Fruit fly (Drosophila melanogaster) whole organism, wandering third instar larva: Measurements from ENCODE around the gene CG42747.

ENCODE experiments used
- CG32264 ChIP-seq: fragments of 200-800 bp; sonication (Bioruptor generic); optimal IDR thresholded peaks from 2 replicates; lab custom pipeline; 2016; ENCODE audit warnings: missing biosample characterization, missing genetic modification characterization
- CG9705 ChIP-seq: fragments of 200-800 bp; sonication (Bioruptor generic); optimal IDR thresholded peaks from 2 replicates; lab custom pipeline; 2018; ENCODE audit warnings: missing biosample characterization, mild to moderate bottlenecking, missing genetic modification characterization
- CrebA ChIP-seq: fragments of 200-800 bp; sonication (Bioruptor generic); optimal IDR thresholded peaks from 2 replicates; lab custom pipeline; 2016; ENCODE audit warnings: missing biosample characterization, mild to moderate bottlenecking, missing genetic modification characterization, borderline replicate concordance
- Dfd ChIP-seq: fragments of >200 bp; optimal IDR thresholded peaks from 2 replicates; lab custom pipeline; 2017; ENCODE audit warnings: missing biosample characterization, missing genetic modification characterization
- Dif ChIP-seq: fragments of 200-275, 200-300 bp; sonication (Bioruptor generic); optimal IDR thresholded peaks from 2 replicates; lab custom pipeline; 2018; ENCODE audit warnings: missing biosample characterization, missing genetic modification characterization; ENCODE audit not compliant: partially characterized antibody
- GATAd ChIP-seq: sonication (Bioruptor generic); optimal IDR thresholded peaks from 2 replicates; lab custom pipeline; 2016; ENCODE audit warnings: missing biosample characterization, missing genetic modification characterization
- HLH106 ChIP-seq: fragments of 200-800 bp; optimal IDR thresholded peaks from 3 replicates; lab custom pipeline; 2019; ENCODE audit warnings: missing biosample characterization, mild to moderate bottlenecking, missing genetic modification characterization, moderate library complexity
- Hnf4 ChIP-seq: fragments of 200-800 bp; sonication (Bioruptor generic); optimal IDR thresholded peaks from 2 replicates; lab custom pipeline; 2016; ENCODE audit warnings: missing biosample characterization, mild to moderate bottlenecking, missing genetic modification characterization
- Hr78 ChIP-seq: fragments of >200 bp; optimal IDR thresholded peaks from 2 replicates; lab custom pipeline; 2017; ENCODE audit warnings: missing biosample characterization, missing genetic modification characterization
- Hr83 ChIP-seq: fragments of 200-300 bp; sonication (Bioruptor generic); optimal IDR thresholded peaks from 2 replicates; lab custom pipeline; 2016; ENCODE audit warnings: missing biosample characterization, mild to moderate bottlenecking, missing genetic modification characterization, moderate library complexity; ENCODE audit not compliant: poor library complexity, severe bottlenecking
- Jra ChIP-seq: sonication (Bioruptor generic); optimal IDR thresholded peaks from 2 replicates; lab custom pipeline; 2016; ENCODE audit warnings: missing biosample characterization, missing genetic modification characterization
- Mio ChIP-seq: sonication (Bioruptor generic); optimal IDR thresholded peaks from 2 replicates; lab custom pipeline; 2016; ENCODE audit warnings: missing biosample characterization, missing genetic modification characterization
- Myc ChIP-seq: fragments of >200 bp; optimal IDR thresholded peaks from 2 replicates; lab custom pipeline; 2017
- N ChIP-seq: fragments of >200 bp; optimal IDR thresholded peaks from 2 replicates; lab custom pipeline; 2018; ENCODE audit warnings: missing biosample characterization, missing external identifiers, missing genetic modification characterization
- OdsH ChIP-seq: fragments of 200-800 bp; sonication (Bioruptor generic); optimal IDR thresholded peaks from 2 replicates; lab custom pipeline; 2016; ENCODE audit warnings: missing biosample characterization, mild to moderate bottlenecking, missing genetic modification characterization
- Rel ChIP-seq, 2 experiments: fragments of 200-800 bp; sonication (Bioruptor generic) in 1 of 2; optimal IDR thresholded peaks; 2 replicates in 1 of 2; 3 replicates in 1 of 2; lab custom pipeline; 2016 to 2019; ENCODE audit warnings: mild to moderate bottlenecking in 2 of 2, missing biosample characterization in 2 of 2, missing genetic modification characterization in 2 of 2, moderate library complexity in 1 of 2
- Sp1 ChIP-seq: fragments of 200-800 bp; sonication (Bioruptor generic); optimal IDR thresholded peaks from 3 replicates; lab custom pipeline; 2019; ENCODE audit warnings: missing biosample characterization, mild to moderate bottlenecking, missing genetic modification characterization, moderate library complexity
- Vsx2 ChIP-seq: fragments of 200-300, 225-300 bp; sonication (Bioruptor generic); optimal IDR thresholded peaks from 2 replicates; lab custom pipeline; 2018; ENCODE audit warnings: missing biosample characterization, missing genetic modification characterization; ENCODE audit not compliant: partially characterized antibody
- br ChIP-seq: fragments of 200-800 bp; sonication (Bioruptor generic); optimal IDR thresholded peaks from 2 replicates; lab custom pipeline; 2016; ENCODE audit warnings: missing biosample characterization, missing genetic modification characterization
- brk ChIP-seq: fragments of 200-800 bp; sonication (Bioruptor generic); optimal IDR thresholded peaks from 2 replicates; lab custom pipeline; 2016; ENCODE audit warnings: missing biosample characterization, mild to moderate bottlenecking, missing genetic modification characterization
- dl ChIP-seq, 2 experiments: fragments of 175-275, 200-275 bp in 1 of 2; fragments of 200-275 bp in 1 of 2; sonication (Bioruptor generic); optimal IDR thresholded peaks; lab custom pipeline; 2018; ENCODE audit warnings: mild to moderate bottlenecking in 2 of 2, missing biosample characterization in 2 of 2, missing genetic modification characterization in 2 of 2, moderate library complexity in 2 of 2; ENCODE audit not compliant: partially characterized antibody in 2 of 2, insufficient read depth in 1 of 2
- dmrt93B ChIP-seq: fragments of 200-800 bp; sonication (Bioruptor generic); optimal IDR thresholded peaks from 2 replicates; lab custom pipeline; 2018; ENCODE audit warnings: missing biosample characterization, mild to moderate bottlenecking, missing genetic modification characterization
- dsf ChIP-seq: sonication (Bioruptor generic); optimal IDR thresholded peaks from 2 replicates; lab custom pipeline; 2016; ENCODE audit warnings: missing biosample characterization, missing genetic modification characterization, borderline replicate concordance
- ey ChIP-seq: fragments of 200-800 bp; sonication (Bioruptor generic); optimal IDR thresholded peaks from 2 replicates; lab custom pipeline; 2016; ENCODE audit warnings: missing biosample characterization, missing genetic modification characterization
- foxo ChIP-seq, 2 experiments: fragments of 200-800 bp; sonication (Bioruptor generic); optimal IDR thresholded peaks; 2 replicates in 1 of 2; 3 replicates in 1 of 2; lab custom pipeline; 2016 to 2017; ENCODE audit warnings: missing biosample characterization in 2 of 2, missing genetic modification characterization in 2 of 2
- fru ChIP-seq: fragments of 200-800 bp; sonication (Bioruptor generic); optimal IDR thresholded peaks from 3 replicates; lab custom pipeline; 2016; ENCODE audit warnings: missing biosample characterization, mild to moderate bottlenecking, missing genetic modification characterization
- h ChIP-seq: fragments of 200-800 bp; sonication (Bioruptor generic); optimal IDR thresholded peaks from 3 replicates; lab custom pipeline; 2016; ENCODE audit warnings: missing biosample characterization, mild to moderate bottlenecking, missing genetic modification characterization
- lola ChIP-seq: fragments of >200 bp; optimal IDR thresholded peaks from 2 replicates; lab custom pipeline; 2017; ENCODE audit warnings: missing biosample characterization, missing genetic modification characterization
- pan ChIP-seq: fragments of >200 bp; optimal IDR thresholded peaks from 2 replicates; lab custom pipeline; 2017
- psq ChIP-seq: fragments of 200-800 bp; sonication (Bioruptor generic); optimal IDR thresholded peaks from 3 replicates; lab custom pipeline; 2017; ENCODE audit warnings: missing biosample characterization, mild to moderate bottlenecking, missing genetic modification characterization, moderate library complexity
- rgr ChIP-seq: fragments of 200-800 bp; sonication (Bioruptor generic); optimal IDR thresholded peaks from 3 replicates; lab custom pipeline; 2016; ENCODE audit warnings: missing biosample characterization, mild to moderate bottlenecking, missing genetic modification characterization
- sage ChIP-seq: fragments of 200-800 bp; sonication (Bioruptor generic); optimal IDR thresholded peaks from 2 replicates; lab custom pipeline; 2016; ENCODE audit warnings: missing biosample characterization, mild to moderate bottlenecking, missing genetic modification characterization
- sv ChIP-seq: fragments of 200-800 bp; sonication (Bioruptor generic); optimal IDR thresholded peaks from 3 replicates; lab custom pipeline; 2016; ENCODE audit warnings: missing biosample characterization, missing genetic modification characterization
- tai ChIP-seq: sonication (Bioruptor generic); optimal IDR thresholded peaks from 2 replicates; lab custom pipeline; 2016; ENCODE audit warnings: missing biosample characterization, missing genetic modification characterization
- usp ChIP-seq: fragments of >200 bp; optimal IDR thresholded peaks from 2 replicates; lab custom pipeline; 2017; ENCODE audit warnings: missing biosample characterization, missing genetic modification characterization
- woc ChIP-seq: sonication (Bioruptor generic); optimal IDR thresholded peaks from 2 replicates; lab custom pipeline; 2016; ENCODE audit warnings: missing biosample characterization, mild to moderate bottlenecking, missing genetic modification characterization

CG42747 gene

DNA sequence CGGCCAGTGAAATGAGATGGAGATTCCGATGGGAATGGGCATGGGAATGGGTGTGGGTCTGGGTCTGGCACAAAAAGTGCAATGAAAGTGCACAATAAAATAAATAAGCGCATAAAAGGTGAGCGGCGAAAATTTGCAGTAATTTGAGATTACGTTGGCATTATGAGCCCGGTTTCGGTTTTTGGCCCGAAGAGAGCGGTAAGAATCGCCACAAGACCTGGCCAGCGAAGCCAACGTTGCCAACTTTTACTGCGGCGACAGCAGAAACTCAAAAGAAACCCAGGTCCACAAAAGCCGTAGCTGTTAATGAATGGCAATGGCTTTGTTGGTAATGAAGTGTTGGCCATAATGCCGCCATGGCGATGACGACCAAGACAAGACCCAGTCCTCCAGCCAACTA is 2.6 kb upstream of the CG42747 start:
- no peak for TF ChIP-seq Rel (GFP tag; optimal IDR thresholded peaks at IDR 0.05; lab: Kevin White, UChicago)
- no peak for TF ChIP-seq Rel (tag; optimal IDR thresholded peaks at IDR 0.05; lab: Kevin White, UChicago)
- TF ChIP-seq CrebA, result no peak
- no peak for TF ChIP-seq sage (GFP tag; lab: Kevin White, UChicago)
- TF ChIP-seq HLH106, result no peak
- no peak for TF ChIP-seq woc (GFP tag; lab: Kevin White, UChicago)
- TF ChIP-seq Dfd, result no peak
- no peak for TF ChIP-seq rgr (GFP tag; lab: Kevin White, UChicago)
- no peak for TF ChIP-seq Hr83
- TF ChIP-seq Vsx2 (GFP tag; lab: Kevin White, UChicago), result no peak
- no peak for TF ChIP-seq Dif (GFP tag; lab: Kevin White, UChicago)
- no peak for TF ChIP-seq CG9705
- no peak for TF ChIP-seq lola (GFP tag; lab: Kevin White, UChicago)
- TF ChIP-seq fru (GFP tag; lab: Kevin White, UChicago), result no peak
- TF ChIP-seq sv (GFP tag; lab: Kevin White, UChicago), result no peak
- TF ChIP-seq Myc (lab: Kevin White, UChicago), result no peak
- TF ChIP-seq br (GFP tag; lab: Kevin White, UChicago), result no peak
- TF ChIP-seq Hr78 (GFP tag; lab: Kevin White, UChicago), result no peak

DNA sequence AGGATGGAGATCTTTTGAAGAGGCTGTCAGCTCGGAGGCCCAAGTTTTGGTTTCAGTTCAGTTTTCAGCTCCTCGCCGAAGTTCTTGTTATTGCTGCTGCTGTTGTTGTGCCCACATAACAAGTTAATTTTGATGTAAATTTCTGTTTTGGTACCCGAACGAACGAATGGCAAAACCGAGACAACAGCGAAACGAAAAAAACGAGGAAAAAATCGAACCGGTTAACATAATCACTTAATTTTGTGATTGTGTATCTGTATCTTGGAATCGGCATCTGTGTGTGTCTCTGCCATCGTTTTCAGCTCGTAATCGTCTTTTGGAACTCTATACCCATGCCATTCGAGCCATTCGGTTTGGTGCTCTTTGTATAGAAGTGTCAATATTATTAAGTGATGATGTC is 3.7 kb downstream of the CG42747 start:
- TF ChIP-seq tai (GFP tag; lab: Kevin White, UChicago) (no peak), CG9705 (no peak), br (GFP tag; lab: Kevin White, UChicago) (no peak), fru (GFP tag; lab: Kevin White, UChicago) (no peak), ey (GFP tag; lab: Kevin White, UChicago) (no peak), usp (GFP tag; lab: Kevin White, UChicago) (no peak), CG32264 (GFP tag; lab: Kevin White, UChicago) (no peak), N (no peak), dmrt93B (GFP tag; lab: Kevin White, UChicago) (no peak), brk (GFP tag; lab: Kevin White, UChicago) (no peak), psq (GFP tag; lab: Kevin White, UChicago) (no peak), dl (GFP tag; optimal IDR thresholded peaks at IDR 0.05; lab: Kevin White, UChicago; ENCODE audit: insufficient read depth in 1 of 2, partially characterized antibody in 2 of 2) (no peak), Mio (GFP tag; lab: Kevin White, UChicago) (no peak), Hr83 (no peak), h (GFP tag; lab: Kevin White, UChicago) (no peak), Sp1 (GFP tag; lab: Kevin White, UChicago) (no peak), pan (no peak), CrebA (no peak)
- TF ChIP-seq, all 38 proteins: peak for 0

DNA sequence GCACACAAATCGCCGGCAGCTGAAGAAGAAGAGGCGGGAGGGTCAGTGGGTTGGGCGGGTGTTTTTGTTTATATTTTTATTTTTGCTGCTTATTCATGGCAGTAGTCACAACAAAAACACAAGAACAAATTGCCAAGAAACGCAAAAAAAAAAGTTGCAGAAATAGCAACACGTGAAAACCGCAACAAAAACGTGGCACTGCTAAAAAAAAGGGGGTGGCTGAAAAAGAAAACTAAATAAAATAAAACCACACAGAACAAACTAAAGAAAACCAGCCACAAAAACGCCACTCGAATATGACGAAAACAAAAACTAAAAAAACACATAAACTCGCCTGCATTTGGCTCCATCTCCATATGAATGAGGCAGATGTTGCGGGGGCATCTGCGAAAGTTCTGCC is 4.5 kb downstream of the CG42747 start:
- TF ChIP-seq lola (GFP tag; lab: Kevin White, UChicago) (no peak), Vsx2 (GFP tag; lab: Kevin White, UChicago) (no peak), h (GFP tag; lab: Kevin White, UChicago) (no peak), sv (GFP tag; lab: Kevin White, UChicago) (no peak), Hnf4 (no peak), Hr83 (no peak), Mio (GFP tag; lab: Kevin White, UChicago) (no peak), br (GFP tag; lab: Kevin White, UChicago) (no peak), Jra (no peak), foxo (GFP tag; optimal IDR thresholded peaks at IDR 0.05; lab: Kevin White, UChicago) (no peak), CrebA (no peak), GATAd (no peak)

DNA sequence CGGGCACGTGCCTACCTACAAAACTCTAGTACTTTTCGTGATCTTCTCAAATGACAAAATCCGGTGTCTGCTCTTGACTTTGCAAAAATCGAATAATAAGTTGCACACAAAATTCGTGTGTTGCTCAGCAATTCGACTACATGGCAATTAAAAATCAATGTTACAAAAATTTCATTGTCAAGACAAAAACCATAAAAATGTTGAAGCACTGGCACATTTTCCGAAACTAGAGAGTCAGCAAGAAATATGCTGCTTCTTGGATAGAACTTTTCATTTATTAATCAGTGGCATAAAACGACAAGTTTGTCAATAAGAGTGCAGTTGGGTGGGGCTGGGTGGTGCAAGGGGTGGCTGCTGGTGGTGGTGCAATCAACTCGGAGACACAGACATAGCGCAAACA is 36.8 kb downstream of the CG42747 start:
- TF ChIP-seq tai (GFP tag; lab: Kevin White, UChicago) (no peak), br (GFP tag; lab: Kevin White, UChicago) (no peak), GATAd (no peak), OdsH (GFP tag; lab: Kevin White, UChicago) (no peak), dsf (no peak), Sp1 (GFP tag; lab: Kevin White, UChicago) (no peak), Vsx2 (GFP tag; lab: Kevin White, UChicago) (no peak), Hnf4 (no peak), sv (GFP tag; lab: Kevin White, UChicago) (no peak), sage (GFP tag; lab: Kevin White, UChicago) (no peak), lola (GFP tag; lab: Kevin White, UChicago) (no peak), CG32264 (GFP tag; lab: Kevin White, UChicago) (no peak), Dif (GFP tag; lab: Kevin White, UChicago) (no peak), Dfd (no peak), Hr83 (no peak), psq (GFP tag; lab: Kevin White, UChicago) (no peak), N (no peak), Mio (GFP tag; lab: Kevin White, UChicago) (no peak), dl (GFP tag; optimal IDR thresholded peaks at IDR 0.05; lab: Kevin White, UChicago; ENCODE audit: insufficient read depth in 1 of 2, partially characterized antibody in 2 of 2) (no peak)
